Worm (Caenorhabditis elegans): ENCODE results near the gene Y43C5A.4.
"Not testable (repeated sequence)": the region's sequence is repeated elsewhere in the genome, so short reads cannot be mapped to it uniquely, and the experiment has no call there.

DNA sequence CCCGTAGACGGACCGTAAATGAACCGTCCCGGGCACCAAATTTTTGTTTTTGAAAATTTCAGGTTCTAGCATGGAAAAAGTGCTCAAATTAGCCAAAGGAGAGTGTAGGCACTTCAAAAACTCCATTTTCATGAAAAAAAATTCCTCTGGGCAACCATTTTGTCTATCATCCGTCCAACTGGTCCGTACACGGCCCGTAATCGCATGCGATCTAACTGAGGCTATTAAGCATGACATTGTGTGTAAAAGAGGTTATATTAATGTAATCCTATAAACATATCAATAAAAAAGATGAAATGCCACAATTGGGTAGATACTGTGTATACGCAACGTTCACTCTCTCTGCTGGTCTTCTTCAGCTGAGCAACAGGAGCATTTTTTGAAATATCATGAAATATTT, 44.8 kb downstream of the Y43C5A.4 start, which contains the start of gene R09E10.1:
- TF ChIP-seq nhr-23 (tag; optimal IDR thresholded peaks at IDR 0.05); mbf-1 (tag; optimal IDR thresholded peaks at IDR 0.05); nhr-11 (tag; optimal IDR thresholded peaks at IDR 0.05); ama-1 (optimal IDR thresholded peaks at IDR 0.05); mab-5 (tag; optimal IDR thresholded peaks at IDR 0.05): not testable (repeated sequence)
